Fruit fly (Drosophila melanogaster): ENCODE data around the gene CG6040.

Gene CG6040

dm6 chr3R:19094039-19094438 lies 2.7 kb upstream of the CG6040 start, which contains the start of gene cdi (continued):
- TF ChIP-seq Ets21C (GFP tag; optimal IDR thresholded peaks at IDR 0.05), result no peak
- TF ChIP-seq salr (GFP tag; optimal IDR thresholded peaks at IDR 0.05), result no peak
- no peak for TF ChIP-seq Eip93F (GFP tag; optimal IDR thresholded peaks at IDR 0.05)
- TF ChIP-seq CG4318 (GFP tag; optimal IDR thresholded peaks at IDR 0.05), result no peak
- no peak for TF ChIP-seq CG8632 (GFP tag; optimal IDR thresholded peaks at IDR 0.05)
- TF ChIP-seq CG32006 (GFP tag; optimal IDR thresholded peaks at IDR 0.05), result no peak
- TF ChIP-seq Blimp-1 (GFP tag; optimal IDR thresholded peaks at IDR 0.05), result no peak
- no peak for TF ChIP-seq Hr38 (GFP tag; optimal IDR thresholded peaks at IDR 0.05)
- TF ChIP-seq Hr39 (GFP tag; optimal IDR thresholded peaks at IDR 0.05), result no peak
- TF ChIP-seq dsx (GFP tag; optimal IDR thresholded peaks at IDR 0.05; ENCODE audit: poor library complexity, severe bottlenecking), result peak; percentile 54
- TF ChIP-seq net (GFP tag; optimal IDR thresholded peaks at IDR 0.05), result no peak
- TF ChIP-seq acj6 (GFP tag; optimal IDR thresholded peaks at IDR 0.05), result no peak
- no peak for TF ChIP-seq OdsH (GFP tag; optimal IDR thresholded peaks at IDR 0.05)

- TF ChIP-seq Sox14 (GFP tag; optimal IDR thresholded peaks at IDR 0.05) (peak; percentile 14), Eip75B (GFP tag; optimal IDR thresholded peaks at IDR 0.05) (no peak), Eip78C (GFP tag) (peak; percentile 64), esn (GFP tag; optimal IDR thresholded peaks at IDR 0.05) (peak; percentile 20), Ets96B (tag; optimal IDR thresholded peaks at IDR 0.05) (no peak), fkh (GFP tag; optimal IDR thresholded peaks at IDR 0.05) (peak; percentile 22), vri (GFP tag; optimal IDR thresholded peaks at IDR 0.05) (peak; percentile 92)
These were observed 1.9 kb upstream of the CG6040 start, which contains the start of the genes mRpL55 and ATPsynD for dm6 chr3R:19094799-19095418. Gene mRpL55, minus strand, starts transcription at chr3R:19094905. Gene ATPsynD, plus strand, starts transcription at chr3R:19095000.

- peak; percentile 28; the same call in 1 of the 2 replicates for TF ChIP-seq CG15336 (GFP tag; IDR thresholded peaks at IDR 0.05)
- TF ChIP-seq eg (GFP tag; IDR thresholded peaks at IDR 0.05), result 0 out of 3 replicates have a peak, but pooled peaks have one; percentile 35
- TF ChIP-seq Eip75B (GFP tag; optimal IDR thresholded peaks at IDR 0.05), result no peak
These were observed 1.5 kb downstream of the CG6040 start for dm6 chr3R:19098272-19098671.

- TF ChIP-seq CG6163 (GFP tag; IDR thresholded peaks at IDR 0.05) (peak; percentile 44; the same call in 1 of the 3 replicates), Eip78C (GFP tag) (peak; percentile 24), svp (GFP tag) (peak; percentile 99), vri (GFP tag; optimal IDR thresholded peaks at IDR 0.05) (peak; percentile 51), CG31627 (GFP tag; optimal IDR thresholded peaks at IDR 0.05) (no peak), Eip75B (GFP tag; optimal IDR thresholded peaks at IDR 0.05) (peak; percentile 18)
These were observed 3.3 kb downstream of the CG6040 start for dm6 chr3R:19100098-19100497.

- TF ChIP-seq Lpt (GFP tag; optimal IDR thresholded peaks at IDR 0.05) (no peak), svp (GFP tag) (peak; percentile 80)
These were observed 4.6 kb downstream of the CG6040 start for dm6 chr3R:19101267-19101840.

- TF ChIP-seq Met (GFP tag; optimal IDR thresholded peaks at IDR 0.05), result no peak
- no peak for TF ChIP-seq CG6854 (GFP tag; optimal IDR thresholded peaks at IDR 0.05)
- TF ChIP-seq CG8319 (GFP tag; optimal IDR thresholded peaks at IDR 0.05), result no peak
- TF ChIP-seq CG15336 (GFP tag; IDR thresholded peaks at IDR 0.05), result no peak
- TF ChIP-seq Hr4 (GFP tag; optimal IDR thresholded peaks at IDR 0.05), result no peak
- no peak for TF ChIP-seq CG1621 (tag; optimal IDR thresholded peaks at IDR 0.05)
- no peak for TF ChIP-seq Sox15 (GFP tag; optimal IDR thresholded peaks at IDR 0.05)
- no peak for TF ChIP-seq CG10669 (GFP tag; optimal IDR thresholded peaks at IDR 0.05)
- TF ChIP-seq fd59A (GFP tag; optimal IDR thresholded peaks at IDR 0.05), result no peak
- TF ChIP-seq Eip93F (GFP tag; optimal IDR thresholded peaks at IDR 0.05), result no peak
- TF ChIP-seq CG11294 (GFP tag; IDR thresholded peaks at IDR 0.05), result no peak
- no peak for TF ChIP-seq Smox (GFP tag; optimal IDR thresholded peaks at IDR 0.05)
- no peak for TF ChIP-seq acj6 (GFP tag; optimal IDR thresholded peaks at IDR 0.05)
- TF ChIP-seq CG16779 (tag; optimal IDR thresholded peaks at IDR 0.05), result no peak
- TF ChIP-seq CG8119 (GFP tag; IDR thresholded peaks at IDR 0.05), result no peak
- TF ChIP-seq dsx (GFP tag; optimal IDR thresholded peaks at IDR 0.05; ENCODE audit: poor library complexity, severe bottlenecking), result no peak
- TF ChIP-seq CG3919 (GFP tag; optimal IDR thresholded peaks at IDR 0.05), result no peak
These were observed 6.4 kb downstream of the CG6040 start for dm6 chr3R:19103189-19103588.

Data from whole organism, prepupa.